Fruit fly (Drosophila melanogaster) whole organism: Measurements from ENCODE around the gene CG11693.

Experiments used
- CG8478 ChIP-seq: fragments of >200 bp; optimal IDR thresholded peaks from 2 replicates; lab custom pipeline; 2018; ENCODE audit warnings: inconsistent platforms
- pan ChIP-seq: fragments of >200 bp; optimal IDR thresholded peaks from 2 replicates; lab custom pipeline; 2017
- usp ChIP-seq: fragments of >200 bp; optimal IDR thresholded peaks from 2 replicates; lab custom pipeline; 2017; ENCODE audit warnings: missing biosample characterization, missing genetic modification characterization, mixed read lengths

DNA sequence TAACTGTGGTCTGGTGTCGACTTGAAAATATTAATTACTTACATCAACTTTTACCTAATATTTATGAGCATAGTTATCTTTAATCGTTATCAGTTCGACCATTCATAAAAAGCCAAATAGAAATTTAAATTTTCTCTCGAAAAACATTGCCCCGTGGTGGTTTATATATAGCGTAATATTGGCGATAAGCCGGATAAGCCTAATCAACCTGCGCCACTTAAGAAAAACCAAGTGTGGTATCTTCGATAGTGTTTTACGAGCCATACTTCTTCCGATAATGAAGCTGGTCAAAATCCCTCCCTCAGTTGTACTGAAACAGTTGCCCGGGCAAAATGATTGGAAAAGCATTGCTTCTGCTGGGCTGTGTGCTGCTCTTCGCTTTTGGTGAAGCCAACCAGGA lies 18.5 kb downstream of the CG11693 start, which contains the start of gene CG31463:
- TF ChIP-seq CG8478 (lab: Kevin White, UChicago) (no peak), pan (no peak), usp (no peak)
